Worm (Caenorhabditis elegans) whole organism, L4 larva: ENCODE measurements around the gene C44H9.6.

ENCODE experiments used
- F10B5.3 ChIP-seq: sonication (generic microtip); optimal IDR thresholded peaks from 2 replicates; lab custom pipeline; 2016; ENCODE audit warnings: mild to moderate bottlenecking, missing genetic modification characterization, missing compliant biosample characterization
- F37D6.2 ChIP-seq: sonication (generic microtip); optimal IDR thresholded peaks from 2 replicates; lab custom pipeline; 2016; ENCODE audit warnings: mild to moderate bottlenecking, missing genetic modification characterization, missing compliant biosample characterization
- R02D3.7 ChIP-seq: fragments of 150-350 bp; sonication (generic microtip); optimal IDR thresholded peaks from 3 replicates; lab custom pipeline; 2014; ENCODE audit warnings: missing biosample characterization, missing genetic modification characterization
- T20F7.1 ChIP-seq: fragments of 200-800 bp; sonication (Bioruptor generic); optimal IDR thresholded peaks from 2 replicates; lab custom pipeline; 2018; ENCODE audit warnings: mild to moderate bottlenecking, missing genetic modification characterization, missing compliant biosample characterization
- T26A8.4 ChIP-seq: fragments of 200-800 bp; sonication (Bioruptor generic); IDR thresholded peaks from 2 replicates; pipeline ENCODE4 v1.3.6; 2022; ENCODE audit warnings: missing genetic modification characterization, missing compliant biosample characterization
- Y48G9A.11 ChIP-seq: fragments of 200-800 bp; sonication (Bioruptor generic); IDR thresholded peaks from 2 replicates; pipeline ENCODE4 v1.3.6; 2022; ENCODE audit warnings: missing genetic modification reagents, missing genetic modification characterization, missing compliant biosample characterization
- ama-1 ChIP-seq: fragments of 150-350 bp; optimal IDR thresholded peaks from 2 replicates; lab custom pipeline; 2014; ENCODE audit warnings: inconsistent platforms, mixed read lengths
- arid-1 ChIP-seq: fragments of 200-800 bp; sonication (Bioruptor generic); conservative IDR thresholded peaks from 2 replicates; pipeline ENCODE4 v1.3.6; 2022; ENCODE audit warnings: missing genetic modification reagents, missing genetic modification characterization, missing compliant biosample characterization
- attf-4 ChIP-seq: sonication (generic microtip); optimal IDR thresholded peaks from 3 replicates; lab custom pipeline; 2017; ENCODE audit warnings: missing biosample characterization, missing genetic modification characterization
- ceh-62 ChIP-seq: sonication (generic microtip); optimal IDR thresholded peaks from 2 replicates; lab custom pipeline; 2017; ENCODE audit warnings: missing biosample characterization, missing genetic modification characterization
- ctbp-1 ChIP-seq: fragments of 200-800 bp; sonication (Bioruptor generic); IDR thresholded peaks from 2 replicates; pipeline ENCODE4 v1.3.6; 2022; ENCODE audit warnings: missing genetic modification reagents, missing genetic modification characterization, missing compliant biosample characterization
- daf-16 ChIP-seq, 3 experiments: sonication (generic microtip); optimal IDR thresholded peaks; 2 replicates each; lab custom pipeline; 2016 to 2017; ENCODE audit warnings: missing genetic modification characterization in 3 of 3, missing genetic modification reagents in 3 of 3, mild to moderate bottlenecking in 2 of 3, missing compliant biosample characterization in 2 of 3, missing biosample characterization in 1 of 3, moderate library complexity in 1 of 3
- dmd-6 ChIP-seq: fragments of 200-800 bp; sonication (Bioruptor generic); IDR thresholded peaks from 2 replicates; pipeline ENCODE4 v1.3.6; 2022; ENCODE audit warnings: missing genetic modification reagents, missing genetic modification characterization, missing compliant biosample characterization
- dmd-9 ChIP-seq: fragments of 200-800 bp; sonication (Bioruptor generic); IDR thresholded peaks from 2 replicates; pipeline ENCODE4 v1.3.6; 2022; ENCODE audit warnings: missing genetic modification reagents, missing genetic modification characterization, missing compliant biosample characterization
- dpl-1 ChIP-seq: fragments of 150-350 bp; optimal IDR thresholded peaks from 2 replicates; lab custom pipeline; 2014; ENCODE audit warnings: missing biosample characterization, missing genetic modification reagents, missing genetic modification characterization
- dve-1 ChIP-seq: sonication (generic microtip); optimal IDR thresholded peaks from 2 replicates; lab custom pipeline; 2017; ENCODE audit warnings: antibody characterized with exemption, mild to moderate bottlenecking, missing genetic modification characterization, missing compliant biosample characterization; ENCODE audit not compliant: insufficient read depth
- egl-43 ChIP-seq: fragments of 200-800 bp; sonication (Bioruptor generic); IDR thresholded peaks from 2 replicates; pipeline ENCODE4 v1.3.6; 2022; ENCODE audit warnings: missing genetic modification reagents, missing genetic modification characterization, missing compliant biosample characterization
- fkh-10 ChIP-seq: fragments of 150-350 bp; optimal IDR thresholded peaks from 2 replicates; lab custom pipeline; 2014; ENCODE audit warnings: missing biosample characterization, missing genetic modification reagents, missing genetic modification characterization
- fos-1 ChIP-seq: fragments of 150-350 bp; optimal IDR thresholded peaks from 2 replicates; lab custom pipeline; 2014; ENCODE audit warnings: missing biosample characterization, missing genetic modification characterization
- gei-8 ChIP-seq: fragments of 200-800 bp; sonication (Bioruptor generic); optimal IDR thresholded peaks from 2 replicates; lab custom pipeline; 2018; ENCODE audit warnings: mild to moderate bottlenecking, missing genetic modification characterization, missing compliant biosample characterization
- hif-1 ChIP-seq, 2 experiments: sonication (generic microtip); optimal IDR thresholded peaks; 2 replicates each; lab custom pipeline; 2016 to 2017; ENCODE audit warnings: missing compliant biosample characterization in 2 of 2, missing genetic modification characterization in 2 of 2, missing genetic modification reagents in 2 of 2, missing genotype in 2 of 2, mild to moderate bottlenecking in 1 of 2
- hlh-11 ChIP-seq: fragments of 200-800 bp; sonication (Bioruptor generic); optimal IDR thresholded peaks from 2 replicates; lab custom pipeline; 2018; ENCODE audit warnings: mild to moderate bottlenecking, missing genetic modification characterization, missing compliant biosample characterization
- hlh-30 ChIP-seq: sonication (generic microtip); optimal IDR thresholded peaks from 2 replicates; lab custom pipeline; 2017; ENCODE audit warnings: antibody characterized with exemption, mild to moderate bottlenecking, missing genetic modification characterization, missing compliant biosample characterization; ENCODE audit not compliant: insufficient read depth
- lim-7 ChIP-seq: fragments of 200-800 bp; sonication (Bioruptor generic); IDR thresholded peaks from 2 replicates; pipeline ENCODE4 v1.3.6; 2022; ENCODE audit warnings: missing genetic modification characterization, missing compliant biosample characterization
- lin-13 ChIP-seq: fragments of 150-350 bp; optimal IDR thresholded peaks from 2 replicates; lab custom pipeline; 2014; ENCODE audit warnings: missing biosample characterization, missing genetic modification reagents, missing genetic modification characterization
- madf-5 ChIP-seq, 2 experiments: fragments of 200-800 bp; sonication (Bioruptor generic); IDR thresholded peaks; 2 replicates each; pipeline ENCODE4 v1.3.6; 2022; ENCODE audit warnings: missing compliant biosample characterization in 2 of 2, missing genetic modification characterization in 2 of 2
- madf-9 ChIP-seq: fragments of 200-800 bp; sonication (Bioruptor generic); conservative IDR thresholded peaks from 2 replicates; pipeline ENCODE4 v1.3.6; 2022; ENCODE audit warnings: missing genetic modification reagents, missing genetic modification characterization, missing compliant biosample characterization
- mdl-1 ChIP-seq, 2 experiments: fragments of 150-350 bp in 1 of 2; sonication (generic microtip) in 1 of 2; optimal IDR thresholded peaks; 2 replicates each; lab custom pipeline; 2014 to 2017; ENCODE audit warnings: missing biosample characterization in 2 of 2, missing genetic modification characterization in 2 of 2
- nhr-10 ChIP-seq: fragments of 150-350 bp; optimal IDR thresholded peaks from 2 replicates; lab custom pipeline; 2014; ENCODE audit warnings: missing biosample characterization, missing genetic modification characterization
- nhr-111 ChIP-seq: fragments of 200-800 bp; sonication (Bioruptor generic); optimal IDR thresholded peaks from 2 replicates; lab custom pipeline; 2018; ENCODE audit warnings: mild to moderate bottlenecking, missing genetic modification characterization, missing compliant biosample characterization
- nhr-237 ChIP-seq: sonication (generic microtip); optimal IDR thresholded peaks from 2 replicates; lab custom pipeline; 2017; ENCODE audit warnings: missing biosample characterization, missing genetic modification characterization
- nhr-28 ChIP-seq: fragments of 150-350 bp; optimal IDR thresholded peaks from 2 replicates; lab custom pipeline; 2014; ENCODE audit warnings: missing biosample characterization, missing genetic modification characterization
- nhr-6 ChIP-seq: fragments of 150-350 bp; optimal IDR thresholded peaks from 2 replicates; lab custom pipeline; 2014; ENCODE audit warnings: missing biosample characterization, missing genetic modification characterization
- nhr-77 ChIP-seq: fragments of 150-350 bp; optimal IDR thresholded peaks from 2 replicates; lab custom pipeline; 2014; ENCODE audit warnings: missing biosample characterization, missing genetic modification characterization
- php-3 ChIP-seq: fragments of 200-800 bp; sonication (Bioruptor generic); IDR thresholded peaks from 2 replicates; pipeline ENCODE4 v1.3.6; 2022; ENCODE audit warnings: missing genetic modification reagents, missing genetic modification characterization, missing compliant biosample characterization
- pqm-1 ChIP-seq: sonication (generic microtip); optimal IDR thresholded peaks from 2 replicates; lab custom pipeline; 2017; ENCODE audit warnings: missing biosample characterization, missing genetic modification characterization
- saeg-2 ChIP-seq: fragments of 200-800 bp; sonication (Bioruptor generic); IDR thresholded peaks from 2 replicates; pipeline ENCODE4 v1.3.6; 2022; ENCODE audit warnings: missing genetic modification reagents, missing genetic modification characterization, missing compliant biosample characterization
- spr-1 ChIP-seq: sonication (generic microtip); optimal IDR thresholded peaks from 2 replicates; lab custom pipeline; 2016; ENCODE audit warnings: mild to moderate bottlenecking, missing genetic modification characterization, missing compliant biosample characterization
- tra-1 ChIP-seq: fragments of 200-800 bp; sonication (Bioruptor generic); IDR thresholded peaks from 2 replicates; pipeline ENCODE4 v1.3.6; 2022; ENCODE audit warnings: missing genetic modification reagents, missing genetic modification characterization, missing compliant biosample characterization
- unc-62 ChIP-seq, 3 experiments: fragments of 150-350 bp in 1 of 3; sonication (generic microtip); optimal IDR thresholded peaks in 2 of 3; peaks in 1 of 3; 1 replicate in 1 of 3; 2 replicates in 2 of 3; lab custom pipeline; 2014 to 2017; ENCODE audit warnings: missing biosample characterization in 3 of 3, missing genetic modification characterization in 3 of 3, missing genetic modification reagents in 3 of 3, missing genotype in 1 of 3
- vab-7 ChIP-seq: fragments of 200-800 bp; sonication (Bioruptor generic); IDR thresholded peaks from 2 replicates; pipeline ENCODE4 v1.3.6; 2022; ENCODE audit warnings: missing genetic modification reagents, missing genetic modification characterization, missing compliant biosample characterization
- zfp-2 ChIP-seq: sonication (generic microtip); optimal IDR thresholded peaks from 2 replicates; lab custom pipeline; 2016; ENCODE audit warnings: mild to moderate bottlenecking, missing genetic modification characterization, missing compliant biosample characterization
- zip-11 ChIP-seq: fragments of 200-800 bp; sonication (Bioruptor generic); IDR thresholded peaks from 2 replicates; pipeline ENCODE4 v1.3.6; 2022; ENCODE audit warnings: missing genetic modification characterization, missing compliant biosample characterization

The C44H9.6 gene

ce11 chrV:12796908-12797490 lies 48.1 kb downstream of the C44H9.6 start (continued):
- no peak for TF ChIP-seq ceh-62 (tag; lab: Kevin White, UChicago)
- TF ChIP-seq lin-13 (GFP tag; lab: Kevin White, UChicago): no peak
- peak; percentile 21 for TF ChIP-seq dve-1
- TF ChIP-seq dpl-1 (GFP tag; lab: Kevin White, UChicago): no peak
- TF ChIP-seq daf-16 (GFP tag; optimal IDR thresholded peaks at IDR 0.05; lab: Kevin White, UChicago): no peak
- TF ChIP-seq daf-16 (tag; optimal IDR thresholded peaks at IDR 0.05; lab: Kevin White, UChicago): no peak
- no peak for TF ChIP-seq T26A8.4 (GFP tag; lab: Robert Waterston, UW)
- TF ChIP-seq spr-1: no peak
- TF ChIP-seq F10B5.3 (tag; lab: Kevin White, UChicago): no peak

DNA sequence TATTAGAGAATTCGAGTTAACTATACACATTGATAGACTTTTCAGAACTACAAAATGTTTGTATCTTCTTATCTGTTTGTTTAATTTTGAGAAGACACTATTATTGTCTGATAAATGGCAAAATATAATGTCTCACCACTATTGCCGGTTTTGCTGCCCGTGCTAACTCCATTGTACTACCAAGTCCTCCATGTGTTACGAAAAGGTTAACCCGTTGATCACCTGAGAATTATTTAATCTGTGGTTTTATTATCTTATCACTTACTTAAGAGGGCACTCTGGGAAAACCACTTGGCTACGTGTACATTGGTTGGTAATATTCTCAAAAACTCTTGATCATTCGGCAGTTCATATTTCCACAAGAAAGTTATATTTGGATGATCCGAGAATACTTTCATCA lies 49.2 kb downstream of the C44H9.6 start:
- TF ChIP-seq spr-1 (no peak), fos-1 (tag; lab: Kevin White, UChicago) (no peak), ctbp-1 (GFP tag; lab: Robert Waterston, UW) (no peak), madf-5 (GFP tag; IDR thresholded peaks at IDR 0.05; lab: Robert Waterston, UW) (no peak), attf-4 (no peak), hlh-11 (tag; lab: Kevin White, UChicago) (peak; percentile 34), dve-1 (peak; percentile 38), F37D6.2 (tag; lab: Kevin White, UChicago) (no peak), ceh-62 (tag; lab: Kevin White, UChicago) (no peak), zfp-2 (tag; lab: Kevin White, UChicago) (no peak), nhr-28 (tag; lab: Kevin White, UChicago) (peak; percentile 29), R02D3.7 (no peak), fkh-10 (GFP tag; lab: Kevin White, UChicago) (no peak)

ce11 chrV:12795196-12795595 lies 50.0 kb downstream of the C44H9.6 start, which contains the start of gene ugt-4:
ugt-4 (minus strand) TSS chrV:12795336.
- TF ChIP-seq pqm-1 (tag; lab: Kevin White, UChicago) (peak; percentile 49), tra-1 (no peak), dmd-6 (GFP tag; lab: Robert Waterston, UW) (peak; percentile 61; the same call in 1 of the 2 replicates), hlh-30 (tag; lab: Kevin White, UChicago) (peak; percentile 65), ama-1 (lab: Kevin White, UChicago) (no peak), T20F7.1 (GFP tag; lab: Kevin White, UChicago) (peak; percentile 52), hlh-11 (tag; lab: Kevin White, UChicago) (peak; percentile 65), nhr-6 (tag; lab: Kevin White, UChicago) (no peak), Y48G9A.11 (GFP tag; lab: Robert Waterston, UW) (no peak), dve-1 (peak; percentile 67), php-3 (GFP tag; lab: Robert Waterston, UW) (0 out of 2 replicates have a peak, but pooled peaks have one; percentile 6), egl-43 (no peak), daf-16 (GFP tag; optimal IDR thresholded peaks at IDR 0.05; lab: Kevin White, UChicago) (no peak), daf-16 (tag; optimal IDR thresholded peaks at IDR 0.05; lab: Kevin White, UChicago) (peak; percentile 35), nhr-28 (tag; lab: Kevin White, UChicago) (peak; percentile 75), nhr-77 (peak; percentile 53), arid-1 (no peak), unc-62 (GFP tag; optimal IDR thresholded peaks at IDR 0.05 in 1 of 2; lab: Kevin White, UChicago) (peak in 1 of 2 experiments; percentile 80), unc-62 (tag; optimal IDR thresholded peaks at IDR 0.05; lab: Kevin White, UChicago) (no peak)
- TF ChIP-seq, all 104 proteins: peak for 11

ce11 chrV:12792752-12793151 lies 52.4 kb downstream of the C44H9.6 start, which contains the start of gene ugt-5:
ugt-5 (minus strand) TSS chrV:12792965.
- TF ChIP-seq hlh-30 (tag; lab: Kevin White, UChicago) (peak; percentile 44), ctbp-1 (GFP tag; lab: Robert Waterston, UW) (no peak), nhr-111 (GFP tag; lab: Kevin White, UChicago) (no peak), madf-9 (GFP tag; lab: Robert Waterston, UW) (no peak), vab-7 (no peak), fkh-10 (GFP tag; lab: Kevin White, UChicago) (no peak), gei-8 (GFP tag; lab: Kevin White, UChicago) (no peak), lim-7 (no peak), nhr-77 (peak; percentile 18), pqm-1 (tag; lab: Kevin White, UChicago) (peak; percentile 24), saeg-2 (GFP tag; lab: Robert Waterston, UW) (no peak), dmd-9 (GFP tag; lab: Robert Waterston, UW) (no peak), nhr-237 (no peak), nhr-10 (no peak), zip-11 (no peak), hif-1 (tag; optimal IDR thresholded peaks at IDR 0.05; lab: Kevin White, UChicago) (no peak), mdl-1 (tag; optimal IDR thresholded peaks at IDR 0.05; lab: Kevin White, UChicago) (no peak)
